Worm (Caenorhabditis elegans) whole organism, L4/young adult: Measurements from ENCODE around the gene srh-257.

Source experiments
- W03F9.2 ChIP-seq: fragments of 150-350 bp; optimal IDR thresholded peaks from 2 replicates; lab custom pipeline; 2014; ENCODE audit warnings: missing biosample characterization, missing genetic modification characterization
- dao-5 ChIP-seq: sonication (generic microtip); optimal IDR thresholded peaks from 2 replicates; lab custom pipeline; 2016; ENCODE audit warnings: missing genotype, missing genetic modification characterization, moderate library complexity, missing compliant biosample characterization
- him-1 ChIP-seq: sonication (generic microtip); optimal IDR thresholded peaks from 2 replicates; lab custom pipeline; 2016; ENCODE audit warnings: missing genotype, missing genetic modification reagents, missing genetic modification characterization, missing compliant biosample characterization

Gene srh-257

ce11 chrV:15395347-15395746 is 11.7 kb upstream of the srh-257 start, which contains the start of gene cyb-3:
TSS of gene cyb-3 (plus strand) at chrV:15395696.
- no peak for TF ChIP-seq dao-5 (tag; lab: Kevin White, UChicago)
- TF ChIP-seq him-1 (tag; lab: Kevin White, UChicago) = no peak
- TF ChIP-seq W03F9.2 (tag; lab: Kevin White, UChicago) = no peak

ce11 chrV:15397139-15397538 is 9.9 kb upstream of the srh-257 start:
- TF ChIP-seq him-1 (tag; lab: Kevin White, UChicago) = no peak
- TF ChIP-seq dao-5 (tag; lab: Kevin White, UChicago) = no peak
- no peak for TF ChIP-seq W03F9.2 (tag; lab: Kevin White, UChicago)

- TF ChIP-seq dao-5 (tag; lab: Kevin White, UChicago) = no peak
- no peak for TF ChIP-seq W03F9.2 (tag; lab: Kevin White, UChicago)
- TF ChIP-seq him-1 (tag; lab: Kevin White, UChicago) = no peak
Measured at ce11 chrV:15398728-15399127, 8.3 kb upstream of the srh-257 start, which contains the start of gene fbxa-199. TSS of gene fbxa-199 (minus strand) at chrV:15398828.

- TF ChIP-seq him-1 (tag; lab: Kevin White, UChicago) = no peak
- no peak for TF ChIP-seq W03F9.2 (tag; lab: Kevin White, UChicago)
- no peak for TF ChIP-seq dao-5 (tag; lab: Kevin White, UChicago)
Measured at ce11 chrV:15399691-15400377, 7.2 kb upstream of the srh-257 start, which contains the start of the genes T06E6.15 and sri-7. TSS of gene T06E6.15 (minus strand) at chrV:15399791. TSS of gene sri-7 (plus strand) at chrV:15400327.

- TF ChIP-seq dao-5 (tag; lab: Kevin White, UChicago) (no peak), W03F9.2 (tag; lab: Kevin White, UChicago) (no peak)
Measured at ce11 chrV:15401856-15402314, 5.1 kb upstream of the srh-257 start, which contains the start of gene fbxa-135. TSS of gene fbxa-135 (plus strand) at chrV:15402264.

- TF ChIP-seq dao-5 (tag; lab: Kevin White, UChicago) (no peak), him-1 (tag; lab: Kevin White, UChicago) (no peak), W03F9.2 (tag; lab: Kevin White, UChicago) (no peak)
Measured at ce11 chrV:15404859-15405258, 2.2 kb upstream of the srh-257 start, which contains the start of gene srh-258. TSS of gene srh-258 (plus strand) at chrV:15405159.

- no peak for TF ChIP-seq W03F9.2 (tag; lab: Kevin White, UChicago)
- TF ChIP-seq him-1 (tag; lab: Kevin White, UChicago) = no peak
- TF ChIP-seq dao-5 (tag; lab: Kevin White, UChicago) = no peak
Measured at ce11 chrV:15412625-15413024, 5.6 kb downstream of the srh-257 start, which contains the start of gene srbc-63. TSS of gene srbc-63 (minus strand) at chrV:15412725.

- TF ChIP-seq W03F9.2 (tag; lab: Kevin White, UChicago) (no peak), dao-5 (tag; lab: Kevin White, UChicago) (no peak), him-1 (tag; lab: Kevin White, UChicago) (no peak)
Measured at ce11 chrV:15413847-15414246, 6.8 kb downstream of the srh-257 start, which contains the start of gene srh-264. TSS of gene srh-264 (plus strand) at chrV:15414147.

- TF ChIP-seq W03F9.2 (tag; lab: Kevin White, UChicago) (no peak), dao-5 (tag; lab: Kevin White, UChicago) (no peak), him-1 (tag; lab: Kevin White, UChicago) (no peak)
Measured at ce11 chrV:15415951-15416350, 8.9 kb downstream of the srh-257 start, which contains the start of gene srh-265. TSS of gene srh-265 (plus strand) at chrV:15416251.

- TF ChIP-seq dao-5 (tag; lab: Kevin White, UChicago) (no peak), him-1 (tag; lab: Kevin White, UChicago) (no peak), W03F9.2 (tag; lab: Kevin White, UChicago) (no peak)
Measured at ce11 chrV:15417822-15418221, 10.8 kb downstream of the srh-257 start, which contains the start of gene T06E6.10. TSS of gene T06E6.10 (plus strand) at chrV:15418122.

ce11 chrV:15423601-15424000 is 16.6 kb downstream of the srh-257 start, which contains the start of gene fbxa-104:
TSS of gene fbxa-104 (minus strand) at chrV:15423683.
- no peak for TF ChIP-seq him-1 (tag; lab: Kevin White, UChicago)
- TF ChIP-seq W03F9.2 (tag; lab: Kevin White, UChicago) = no peak

ce11 chrV:15425368-15426091 is 18.5 kb downstream of the srh-257 start, which contains the start of gene Y36E3A.2:
TSS of gene Y36E3A.2 (plus strand) at chrV:15426041.
- no peak for TF ChIP-seq dao-5 (tag; lab: Kevin White, UChicago)
- no peak for TF ChIP-seq him-1 (tag; lab: Kevin White, UChicago)
- no peak for TF ChIP-seq W03F9.2 (tag; lab: Kevin White, UChicago)

- TF ChIP-seq him-1 (tag; lab: Kevin White, UChicago) = no peak
- TF ChIP-seq dao-5 (tag; lab: Kevin White, UChicago) = no peak
- no peak for TF ChIP-seq W03F9.2 (tag; lab: Kevin White, UChicago)
Measured at ce11 chrV:15426944-15427343, 19.9 kb downstream of the srh-257 start, which contains the start of gene fbxa-209. TSS of gene fbxa-209 (minus strand) at chrV:15427044.
